Worm (Caenorhabditis elegans): ENCODE measurements around the gene mfsd-8.
A peak's percentile ranks its signal among the peaks of the same experiment; 100 is the strongest.

mfsd-8 gene

ce11 chrIII:3281860-3282358 lies at the start of gene mfsd-8:
Gene mfsd-8 (plus strand): TSS chrIII:3282308.
- TF ChIP-seq aly-2 (tag; optimal IDR thresholded peaks at IDR 0.05): no peak
- no peak for TF ChIP-seq R02D3.7 (tag; optimal IDR thresholded peaks at IDR 0.05)
- TF ChIP-seq skn-1 (tag; optimal IDR thresholded peaks at IDR 0.05): no peak
- TF ChIP-seq fos-1 (tag; optimal IDR thresholded peaks at IDR 0.05): no peak
- TF ChIP-seq nhr-76 (tag; optimal IDR thresholded peaks at IDR 0.05): no peak
- peak; percentile 3 for TF ChIP-seq pha-4 (tag; optimal IDR thresholded peaks at IDR 0.05)
- no peak for TF ChIP-seq elt-3 (tag; optimal IDR thresholded peaks at IDR 0.05)
- no peak for TF ChIP-seq ceh-16 (tag; optimal IDR thresholded peaks at IDR 0.05)
- no peak for TF ChIP-seq hmg-11 (tag; optimal IDR thresholded peaks at IDR 0.05)
- TF ChIP-seq elt-2 (tag; optimal IDR thresholded peaks at IDR 0.05): peak; percentile 91
- peak; percentile 56 for TF ChIP-seq pqm-1 (tag; optimal IDR thresholded peaks at IDR 0.05)
- TF ChIP-seq nhr-77 (tag; optimal IDR thresholded peaks at IDR 0.05): no peak
- TF ChIP-seq egl-5 (tag; optimal IDR thresholded peaks at IDR 0.05): no peak
- TF ChIP-seq mml-1 (tag; optimal IDR thresholded peaks at IDR 0.05): no peak
- TF ChIP-seq sea-2 (GFP tag; optimal IDR thresholded peaks at IDR 0.05): no peak
- TF ChIP-seq elt-1 (tag; optimal IDR thresholded peaks at IDR 0.05): no peak
- no peak for TF ChIP-seq ceh-28 (tag; optimal IDR thresholded peaks at IDR 0.05)
- no peak for TF ChIP-seq zag-1 (tag; optimal IDR thresholded peaks at IDR 0.05)

DNA sequence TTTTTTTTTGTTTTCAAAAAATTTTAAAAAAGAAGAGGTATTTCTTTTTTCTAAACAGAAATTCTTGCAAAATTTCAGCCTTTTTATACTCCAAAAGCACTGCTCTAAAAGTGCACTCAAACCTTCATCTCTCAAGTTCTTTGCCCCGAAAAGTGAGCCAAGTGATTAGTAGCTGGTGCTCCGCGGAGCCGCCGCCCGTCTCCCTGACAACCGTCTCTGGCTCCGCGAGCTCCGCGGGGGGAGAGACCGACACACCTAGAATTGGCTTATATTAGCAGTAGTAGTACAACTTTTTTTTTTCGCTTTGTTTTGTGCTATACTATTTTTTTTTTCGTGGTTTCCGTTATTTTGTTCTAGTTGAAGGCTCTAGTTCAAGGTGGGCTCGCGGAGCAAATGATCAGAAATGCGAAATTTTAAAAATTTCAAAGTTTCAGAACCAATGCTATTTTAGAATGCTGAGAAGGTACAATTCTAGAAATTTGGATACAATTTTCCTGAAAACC lies 49.4 kb upstream of the mfsd-8 start, which contains the start of gene Y53G8AL.1:
Gene Y53G8AL.1, plus strand, starts transcription at position 453 of the 503 bp plus-strand sequence.
- TF ChIP-seq sea-2 (GFP tag; optimal IDR thresholded peaks at IDR 0.05) (no peak), egl-27 (tag; optimal IDR thresholded peaks at IDR 0.05) (no peak), snpc-4 (tag; optimal IDR thresholded peaks at IDR 0.05) (no peak), aly-2 (tag; optimal IDR thresholded peaks at IDR 0.05) (no peak), jun-1 (tag; optimal IDR thresholded peaks at IDR 0.05) (no peak), lin-39 (tag; optimal IDR thresholded peaks at IDR 0.05) (no peak), ceh-28 (tag; optimal IDR thresholded peaks at IDR 0.05) (no peak), ceh-82 (tag; optimal IDR thresholded peaks at IDR 0.05) (no peak), R02D3.7 (tag; optimal IDR thresholded peaks at IDR 0.05) (no peak), egl-5 (tag; optimal IDR thresholded peaks at IDR 0.05) (no peak), hmg-11 (tag; optimal IDR thresholded peaks at IDR 0.05) (no peak), nhr-237 (tag; optimal IDR thresholded peaks at IDR 0.05) (no peak)

ce11 chrIII:3240893-3241292 lies 41.2 kb upstream of the mfsd-8 start:
- TF ChIP-seq ceh-28 (tag; optimal IDR thresholded peaks at IDR 0.05) (peak; percentile 91), snpc-4 (tag; optimal IDR thresholded peaks at IDR 0.05) (no peak)

ce11 chrIII:3241361-3241760 lies 40.7 kb upstream of the mfsd-8 start:
- TF ChIP-seq nhr-43 (tag; optimal IDR thresholded peaks at IDR 0.05; ENCODE audit: poor library complexity, severe bottlenecking) (no peak), ceh-28 (tag; optimal IDR thresholded peaks at IDR 0.05) (peak; percentile 87)

ce11 chrIII:3241943-3242342 lies 40.2 kb upstream of the mfsd-8 start:
- TF ChIP-seq sea-2 (GFP tag; optimal IDR thresholded peaks at IDR 0.05): no peak
- no peak for TF ChIP-seq ceh-28 (tag; optimal IDR thresholded peaks at IDR 0.05)
- TF ChIP-seq ama-1 (optimal IDR thresholded peaks at IDR 0.05): no peak
- no peak for TF ChIP-seq fkh-2 (tag; optimal IDR thresholded peaks at IDR 0.05)
- TF ChIP-seq eor-1 (tag; optimal IDR thresholded peaks at IDR 0.05): no peak
- no peak for TF ChIP-seq nhr-76 (tag; optimal IDR thresholded peaks at IDR 0.05)

DNA sequence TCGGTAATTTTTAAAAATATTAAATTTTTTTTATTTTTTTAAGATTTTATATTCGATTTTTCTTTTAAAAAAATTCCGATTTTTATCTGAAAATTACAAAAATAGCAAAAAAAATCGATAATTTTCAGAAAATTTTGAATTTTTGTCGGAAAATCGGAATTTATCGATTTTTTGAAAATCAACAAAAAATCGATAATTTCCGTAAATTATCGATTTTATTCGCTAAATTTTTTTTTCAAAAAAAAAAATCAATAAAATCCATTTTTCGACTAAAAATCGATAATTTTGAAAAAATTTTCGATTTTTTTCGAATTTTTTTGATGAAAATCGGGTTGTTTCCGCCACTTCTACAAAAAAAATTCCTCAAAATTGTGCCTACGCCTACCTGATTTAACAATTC lies 39.7 kb upstream of the mfsd-8 start:
- no peak for TF ChIP-seq fos-1 (tag; optimal IDR thresholded peaks at IDR 0.05)
- no peak for TF ChIP-seq tbx-2 (tag; optimal IDR thresholded peaks at IDR 0.05)
- no peak for TF ChIP-seq aly-2 (tag; optimal IDR thresholded peaks at IDR 0.05)
- no peak for TF ChIP-seq nhr-43 (tag; optimal IDR thresholded peaks at IDR 0.05; ENCODE audit: poor library complexity, severe bottlenecking)
- TF ChIP-seq ceh-28 (tag; optimal IDR thresholded peaks at IDR 0.05): peak; percentile 95
